Fruit fly (Drosophila melanogaster) whole organism, embryonic: ENCODE data around the gene Cyt-c1L.
A peak's percentile ranks its signal among the peaks of the same experiment; 100 is the strongest.

Experiments
- Atf-2 ChIP-seq: fragments of 200-800 bp; sonication (Bioruptor generic); optimal IDR thresholded peaks from 2 replicates; lab custom pipeline; 2016; ENCODE audit warnings: missing biosample characterization, missing genetic modification characterization
- CG12391 ChIP-seq: fragments of 200-800 bp; sonication (Bioruptor generic); optimal IDR thresholded peaks from 3 replicates; lab custom pipeline; 2018; ENCODE audit warnings: missing biosample characterization, mild to moderate bottlenecking, missing genetic modification characterization, moderate library complexity
- CG14050 ChIP-seq: fragments of 200-800 bp; sonication (Bioruptor generic); IDR thresholded peaks from 3 replicates; pipeline ENCODE4 v1.3.6; 2022; ENCODE audit warnings: missing biosample characterization, missing genetic modification characterization
- CG15011 ChIP-seq: fragments of 200-800 bp; sonication (Bioruptor generic); optimal IDR thresholded peaks from 3 replicates; lab custom pipeline; 2018; ENCODE audit warnings: missing biosample characterization, mild to moderate bottlenecking, missing genetic modification characterization
- CG16779 ChIP-seq: fragments of 200-800 bp; sonication (Bioruptor generic); IDR thresholded peaks from 2 replicates; pipeline ENCODE4 v1.3.6; 2022; ENCODE audit warnings: missing biosample characterization, missing genetic modification characterization
- CG17612 ChIP-seq: fragments of 200-800 bp; sonication (Bioruptor generic); IDR thresholded peaks from 2 replicates; pipeline ENCODE4 v1.3.6; 2022; ENCODE audit warnings: missing biosample characterization, missing genetic modification characterization
- CG17802 ChIP-seq: fragments of 200-800 bp; sonication (Bioruptor generic); optimal IDR thresholded peaks from 2 replicates; lab custom pipeline; 2018; ENCODE audit warnings: missing biosample characterization, mild to moderate bottlenecking, missing genetic modification characterization, moderate library complexity
- CG17829 ChIP-seq: fragments of 200-800 bp; optimal IDR thresholded peaks from 2 replicates; lab custom pipeline; 2019; ENCODE audit warnings: missing biosample characterization, mild to moderate bottlenecking, missing genetic modification characterization, moderate library complexity
- CG3847 ChIP-seq: fragments of 200-800 bp; sonication (Bioruptor generic); IDR thresholded peaks from 2 replicates; pipeline ENCODE4 v1.3.6; 2022; ENCODE audit warnings: missing biosample characterization, missing genetic modification characterization
- CG3995 ChIP-seq: fragments of 200-800 bp; sonication (Bioruptor generic); optimal IDR thresholded peaks from 3 replicates; lab custom pipeline; 2016; ENCODE audit warnings: missing biosample characterization, missing genetic modification characterization
- CG42726 ChIP-seq: fragments of 200-800 bp; sonication (Bioruptor generic); IDR thresholded peaks from 2 replicates; pipeline ENCODE4 v1.3.6; 2022; ENCODE audit warnings: missing biosample characterization, missing genetic modification characterization; ENCODE audit not compliant: partially characterized antibody
- CG4360 ChIP-seq: fragments of 200-800 bp; sonication (Bioruptor generic); IDR thresholded peaks from 2 replicates; pipeline ENCODE4 v1.3.6; 2022; ENCODE audit warnings: missing biosample characterization, missing genetic modification characterization
- CG4617 ChIP-seq: fragments of 200-800 bp; sonication (Bioruptor generic); optimal IDR thresholded peaks from 3 replicates; lab custom pipeline; 2016; ENCODE audit warnings: missing biosample characterization, missing genetic modification characterization, borderline replicate concordance
- CG6175 ChIP-seq: fragments of 200-800 bp; sonication (Bioruptor generic); IDR thresholded peaks from 3 replicates; pipeline ENCODE4 v1.3.6; 2022; ENCODE audit warnings: missing biosample characterization, missing genetic modification characterization
- CG9215 ChIP-seq: fragments of 200-800 bp; sonication (Bioruptor generic); IDR thresholded peaks from 2 replicates; pipeline ENCODE4 v1.3.6; 2022; ENCODE audit warnings: missing biosample characterization, missing genetic modification characterization
- CG9727 ChIP-seq: fragments of 200-800 bp; sonication (Bioruptor generic); optimal IDR thresholded peaks from 3 replicates; lab custom pipeline; 2017; ENCODE audit warnings: missing biosample characterization, mild to moderate bottlenecking, missing genetic modification characterization
- CG9797 ChIP-seq: fragments of 200-800 bp; sonication (Bioruptor generic); optimal IDR thresholded peaks from 3 replicates; lab custom pipeline; 2018; ENCODE audit warnings: missing biosample characterization, mild to moderate bottlenecking, missing genetic modification characterization
- CG9876 ChIP-seq: fragments of 200-800 bp; sonication (Bioruptor generic); optimal IDR thresholded peaks from 2 replicates; lab custom pipeline; 2016; ENCODE audit warnings: missing biosample characterization, missing genetic modification characterization
- CHES-1-like ChIP-seq: fragments of 200-800 bp; sonication (Bioruptor generic); optimal IDR thresholded peaks from 2 replicates; lab custom pipeline; 2016; ENCODE audit warnings: missing biosample characterization, missing genetic modification characterization
- CoRest ChIP-seq: fragments of 200-800 bp; sonication (Bioruptor generic); optimal IDR thresholded peaks from 3 replicates; lab custom pipeline; 2018; ENCODE audit warnings: missing biosample characterization, mild to moderate bottlenecking, missing genetic modification characterization, moderate library complexity
- D ChIP-seq, 2 experiments: fragments of 200-800 bp in 1 of 2; fragments of >200 bp in 1 of 2; sonication (Bioruptor generic) in 1 of 2; optimal IDR thresholded peaks; 2 replicates in 1 of 2; 3 replicates in 1 of 2; lab custom pipeline; 2017; ENCODE audit warnings: mild to moderate bottlenecking in 1 of 2, missing biosample characterization in 1 of 2, missing genetic modification characterization in 1 of 2, missing genetic modification reagents in 1 of 2
- Dek ChIP-seq: fragments of 200-800 bp; sonication (Bioruptor generic); optimal IDR thresholded peaks from 3 replicates; lab custom pipeline; 2019; ENCODE audit warnings: missing biosample characterization, mild to moderate bottlenecking, missing genetic modification characterization, moderate library complexity
- ERR ChIP-seq: fragments of 200-800 bp; sonication (Bioruptor generic); optimal IDR thresholded peaks from 2 replicates; lab custom pipeline; 2016; ENCODE audit warnings: missing biosample characterization, missing genetic modification characterization
- Fer1 ChIP-seq: fragments of 200-800 bp; sonication (Bioruptor generic); optimal IDR thresholded peaks from 2 replicates; lab custom pipeline; 2017; ENCODE audit warnings: missing biosample characterization, mild to moderate bottlenecking, missing genetic modification characterization
- GATAe ChIP-seq: fragments of 200-800 bp; sonication (Bioruptor generic); conservative IDR thresholded peaks from 2 replicates; pipeline ENCODE4 v1.3.6; 2022; ENCODE audit warnings: missing biosample characterization, missing genetic modification characterization
- H2.0 ChIP-seq: fragments of 200-800 bp; sonication (Bioruptor generic); IDR thresholded peaks from 2 replicates; pipeline ENCODE4 v1.3.6; 2022; ENCODE audit warnings: missing biosample characterization, missing genetic modification characterization
- HHEX ChIP-seq: fragments of 200-800 bp; sonication (Bioruptor generic); optimal IDR thresholded peaks from 3 replicates; lab custom pipeline; 2017; ENCODE audit warnings: missing biosample characterization, mild to moderate bottlenecking, missing genetic modification characterization, missing genetic modification reagents
- Lhr ChIP-seq: fragments of 200-800 bp; sonication (Bioruptor generic); optimal IDR thresholded peaks from 3 replicates; lab custom pipeline; 2017; ENCODE audit warnings: mild to moderate bottlenecking, missing biosample characterization, missing genetic modification reagents, missing genetic modification characterization
- Lim3 ChIP-seq: fragments of 200-800 bp; sonication (Bioruptor generic); IDR thresholded peaks from 2 replicates; pipeline ENCODE4 v1.3.6; 2022; ENCODE audit warnings: missing biosample characterization, missing genetic modification characterization
- Mad ChIP-seq: fragments of 200-800 bp; sonication (Bioruptor generic); optimal IDR thresholded peaks from 2 replicates; lab custom pipeline; 2016; ENCODE audit warnings: missing biosample characterization, missing genetic modification characterization
- Nf-YB ChIP-seq: fragments of 200-800 bp; sonication (Bioruptor generic); optimal IDR thresholded peaks from 3 replicates; lab custom pipeline; 2019; ENCODE audit warnings: missing biosample characterization, mild to moderate bottlenecking, missing genetic modification characterization, moderate library complexity
- Opbp ChIP-seq: fragments of 200-800 bp; sonication (Bioruptor generic); IDR thresholded peaks from 3 replicates; pipeline ENCODE4 v1.3.6; 2022; ENCODE audit warnings: missing biosample characterization, missing genetic modification characterization; ENCODE audit not compliant: partially characterized antibody
- Ptx1 ChIP-seq: fragments of 200-800 bp; sonication (Bioruptor generic); IDR thresholded peaks from 2 replicates; pipeline ENCODE4 v1.3.6; 2022; ENCODE audit warnings: missing biosample characterization, missing genetic modification characterization
- Side ChIP-seq: fragments of 200-800 bp; sonication (Bioruptor generic); optimal IDR thresholded peaks from 2 replicates; lab custom pipeline; 2016; ENCODE audit warnings: missing biosample characterization, missing genetic modification characterization
- ac ChIP-seq: fragments of 200-800 bp; sonication (Bioruptor generic); optimal IDR thresholded peaks from 3 replicates; lab custom pipeline; 2017; ENCODE audit warnings: missing biosample characterization, mild to moderate bottlenecking, missing genetic modification characterization
- ara ChIP-seq: fragments of 200-800 bp; sonication (Bioruptor generic); IDR thresholded peaks from 2 replicates; pipeline ENCODE4 v1.3.6; 2022; ENCODE audit warnings: missing biosample characterization, missing genetic modification characterization
- ash1 ChIP-seq: fragments of 200-800 bp; sonication (Bioruptor generic); optimal IDR thresholded peaks from 2 replicates; lab custom pipeline; 2018; ENCODE audit warnings: missing biosample characterization, mild to moderate bottlenecking, missing genetic modification characterization
- bsh ChIP-seq, 2 experiments: fragments of 200-800 bp; sonication (Bioruptor generic); optimal IDR thresholded peaks; 2 replicates each; lab custom pipeline; 2017 to 2018; ENCODE audit warnings: mild to moderate bottlenecking in 2 of 2, missing biosample characterization in 2 of 2, missing genetic modification characterization in 2 of 2, moderate library complexity in 1 of 2
- chm ChIP-seq: fragments of 200-800 bp; sonication (Bioruptor generic); IDR thresholded peaks from 2 replicates; pipeline ENCODE4 v1.3.6; 2022; ENCODE audit warnings: missing biosample characterization, missing genetic modification characterization
- croc ChIP-seq: fragments of 200-800 bp; sonication (Bioruptor generic); conservative IDR thresholded peaks from 3 replicates; pipeline ENCODE4 v1.3.6; 2022; ENCODE audit warnings: missing biosample characterization, missing genetic modification characterization
- gcm2 ChIP-seq: fragments of 200-800 bp; sonication (Bioruptor generic); optimal IDR thresholded peaks from 2 replicates; lab custom pipeline; 2016; ENCODE audit warnings: missing biosample characterization, missing genetic modification characterization
- gsb-n ChIP-seq: fragments of 200-800 bp; sonication (Bioruptor generic); optimal IDR thresholded peaks from 3 replicates; lab custom pipeline; 2018; ENCODE audit warnings: missing biosample characterization, mild to moderate bottlenecking, missing genetic modification characterization
- lbe ChIP-seq: fragments of 200-800 bp; sonication (Bioruptor generic); optimal IDR thresholded peaks from 2 replicates; lab custom pipeline; 2016; ENCODE audit warnings: missing biosample characterization, mild to moderate bottlenecking, missing genetic modification characterization
- luna ChIP-seq: fragments of 200-800 bp; sonication (Bioruptor generic); optimal IDR thresholded peaks from 2 replicates; lab custom pipeline; 2016; ENCODE audit warnings: missing biosample characterization, missing genetic modification characterization
- peb ChIP-seq: fragments of 200-800 bp; sonication (Bioruptor generic); IDR thresholded peaks from 2 replicates; pipeline ENCODE4 v1.3.6; 2022; ENCODE audit warnings: missing biosample characterization, missing genetic modification characterization
- pfk ChIP-seq: fragments of 200-800 bp; sonication (Bioruptor generic); optimal IDR thresholded peaks from 2 replicates; lab custom pipeline; 2018; ENCODE audit warnings: missing biosample characterization, mild to moderate bottlenecking, missing genetic modification characterization, moderate library complexity
- row ChIP-seq: fragments of 200-800 bp; sonication (Bioruptor generic); IDR thresholded peaks from 3 replicates; pipeline ENCODE4 v1.3.6; 2022; ENCODE audit warnings: missing biosample characterization, missing genetic modification characterization
- sens ChIP-seq: fragments of 200-800 bp; sonication (Bioruptor generic); peaks from one replicate; lab custom pipeline; 2016; ENCODE audit warnings: missing biosample characterization, missing genetic modification characterization
- so ChIP-seq: fragments of 200-800 bp; sonication (Bioruptor generic); IDR thresholded peaks from 3 replicates; pipeline ENCODE4 v1.3.6; 2022; ENCODE audit warnings: missing biosample characterization, missing genetic modification characterization
- twi ChIP-seq: fragments of 200-800 bp; optimal IDR thresholded peaks from 2 replicates; lab custom pipeline; 2019; ENCODE audit warnings: missing biosample characterization, mild to moderate bottlenecking, missing genetic modification characterization, moderate library complexity
- usp ChIP-seq: fragments of >200 bp; optimal IDR thresholded peaks from 2 replicates; lab custom pipeline; 2017; ENCODE audit warnings: missing biosample characterization, missing genetic modification characterization

The Cyt-c1L gene

dm6 chr3R:29214262-29214661, 10.3 kb upstream of the Cyt-c1L start (continued):
- TF ChIP-seq CG4617 (GFP tag; lab: Kevin White, UChicago) (peak; percentile 99), pfk (peak; percentile 79), gcm2 (GFP tag; lab: Kevin White, UChicago) (peak; percentile 98), Opbp (peak; percentile 68), ac (GFP tag; lab: Kevin White, UChicago) (peak; percentile 100), CG3847 (GFP tag; lab: Robert Waterston, UW) (peak; percentile 99), D (optimal IDR thresholded peaks at IDR 0.05; lab: Kevin White, UChicago) (no peak), D (GFP tag; optimal IDR thresholded peaks at IDR 0.05; lab: Kevin White, UChicago) (peak; percentile 99), so (GFP tag; lab: Robert Waterston, UW) (peak; percentile 100), CHES-1-like (GFP tag; lab: Kevin White, UChicago) (peak; percentile 99), CG6175 (GFP tag; lab: Robert Waterston, UW) (peak; percentile 98), HHEX (GFP tag; lab: Kevin White, UChicago) (peak; percentile 99), CG9797 (GFP tag; lab: Kevin White, UChicago) (peak; percentile 74), croc (GFP tag; lab: Robert Waterston, UW) (peak; percentile 99), gsb-n (peak; percentile 100), sens (peak; percentile 100), Nf-YB (GFP tag; lab: Kevin White, UChicago) (peak; percentile 91), GATAe (peak; percentile 97), CG16779 (GFP tag; lab: Robert Waterston, UW) (peak; percentile 99), Lim3 (GFP tag; lab: Robert Waterston, UW) (peak; percentile 97), ash1 (peak; percentile 92), bsh (GFP tag; optimal IDR thresholded peaks at IDR 0.05; lab: Kevin White, UChicago) (peak; percentile 99 to 100), CG4360 (GFP tag; lab: Robert Waterston, UW) (peak; percentile 94), CoRest (tag; lab: Kevin White, UChicago) (peak; percentile 99), ERR (GFP tag; lab: Kevin White, UChicago) (peak; percentile 98), peb (peak; percentile 99), row (GFP tag; lab: Robert Waterston, UW) (peak; percentile 100), luna (GFP tag; lab: Kevin White, UChicago) (peak; percentile 96), lbe (GFP tag; lab: Kevin White, UChicago) (peak; percentile 99), Ptx1 (peak; percentile 99), CG9727 (peak; percentile 100), H2.0 (peak; percentile 99), CG3995 (GFP tag; lab: Kevin White, UChicago) (peak; percentile 88), CG17802 (tag; lab: Kevin White, UChicago) (peak; percentile 92), ara (peak; percentile 100), twi (tag; lab: Kevin White, UChicago) (peak; percentile 98), Mad (GFP tag; lab: Kevin White, UChicago) (peak; percentile 99), CG12391 (peak; percentile 99), chm (GFP tag; lab: Robert Waterston, UW) (peak; percentile 100), CG42726 (GFP tag; lab: Robert Waterston, UW) (peak; percentile 27; the same call in 1 of the 2 replicates), CG9215 (GFP tag; lab: Robert Waterston, UW) (peak; percentile 96), CG15011 (GFP tag; lab: Kevin White, UChicago) (peak; percentile 99), CG17612 (GFP tag; lab: Robert Waterston, UW) (peak; percentile 98), CG17829 (tag; lab: Kevin White, UChicago) (peak; percentile 100), Dek (tag; lab: Kevin White, UChicago) (peak; percentile 99), Fer1 (peak; percentile 99), usp (GFP tag; lab: Kevin White, UChicago) (no peak), Atf-2 (GFP tag; lab: Kevin White, UChicago) (peak; percentile 99), CG14050 (peak; percentile 99), Lhr (GFP tag; lab: Kevin White, UChicago) (peak; percentile 99), CG9876 (peak; percentile 97), Side (GFP tag; lab: Kevin White, UChicago) (peak; percentile 99)
